Worm (Caenorhabditis elegans) whole organism, L2 larva: ENCODE data around the gene F58G1.7.

ENCODE experiments used
- lin-39 ChIP-seq: fragments of 150-350 bp; optimal IDR thresholded peaks from 2 replicates; lab custom pipeline; 2014; ENCODE audit warnings: missing biosample characterization, missing genetic modification reagents, missing genetic modification characterization
- nhr-77 ChIP-seq: fragments of 150-350 bp; optimal IDR thresholded peaks from 2 replicates; lab custom pipeline; 2014; ENCODE audit warnings: missing biosample characterization, missing genetic modification characterization

DNA sequence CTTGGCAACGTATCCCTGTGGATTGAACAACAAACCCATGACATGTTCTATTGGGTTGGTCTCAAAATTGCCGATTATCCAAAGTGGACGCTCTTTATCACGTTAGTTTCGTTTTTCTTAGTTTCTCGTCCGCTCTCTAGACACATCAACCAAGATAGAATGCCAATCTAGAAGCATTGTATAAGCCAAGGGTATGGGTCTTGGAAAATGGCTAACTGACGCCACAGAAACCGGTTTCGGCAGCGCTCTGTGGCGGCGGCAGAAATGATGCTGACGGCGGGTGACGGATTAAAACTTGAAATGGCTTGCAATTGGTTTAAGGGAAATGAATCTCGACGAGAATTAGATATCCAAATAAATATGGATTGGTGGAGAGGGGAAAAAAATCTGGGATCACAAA, 17.5 kb upstream of the F58G1.7 start:
- no peak for TF ChIP-seq nhr-77
- TF ChIP-seq lin-39 = no peak
